Worm (Caenorhabditis elegans) whole organism, young adult: ENCODE measurements around the gene col-73.

ENCODE experiments used
- B0019.2 ChIP-seq: fragments of 200-800 bp; sonication (Bioruptor generic); conservative IDR thresholded peaks from 2 replicates; pipeline ENCODE4 v1.3.6; 2022; ENCODE audit warnings: missing genetic modification reagents, missing genetic modification characterization, missing compliant biosample characterization
- D2030.7 ChIP-seq: fragments of 200-800 bp; sonication (Bioruptor generic); IDR thresholded peaks from 2 replicates; pipeline ENCODE4 v1.3.6; 2022; ENCODE audit warnings: missing genetic modification reagents, missing genetic modification characterization, missing compliant biosample characterization
- F10E7.11 ChIP-seq: sonication (generic microtip); optimal IDR thresholded peaks from 2 replicates; lab custom pipeline; 2017; ENCODE audit warnings: mild to moderate bottlenecking, missing genetic modification characterization, moderate library complexity, missing compliant biosample characterization
- F37B4.10 ChIP-seq: fragments of 200-800 bp; sonication (Bioruptor generic); IDR thresholded peaks from 2 replicates; pipeline ENCODE4 v1.3.6; 2022; ENCODE audit warnings: missing genetic modification characterization, missing compliant biosample characterization
- F39B2.1 ChIP-seq: fragments of 200-800 bp; sonication (Bioruptor generic); IDR thresholded peaks from 2 replicates; pipeline ENCODE4 v1.3.6; 2022; ENCODE audit warnings: missing genetic modification reagents, missing genetic modification characterization, missing compliant biosample characterization
- F52B5.7 ChIP-seq: sonication (generic microtip); optimal IDR thresholded peaks from 2 replicates; lab custom pipeline; 2016; ENCODE audit warnings: mild to moderate bottlenecking, missing genetic modification characterization, missing compliant biosample characterization
- F55B11.4 ChIP-seq: sonication (generic microtip); optimal IDR thresholded peaks from 2 replicates; lab custom pipeline; 2016; ENCODE audit warnings: missing compliant biosample characterization, missing genetic modification characterization, borderline replicate concordance; ENCODE audit not compliant: insufficient read depth
- K11D2.4 ChIP-seq: fragments of 200-800 bp; sonication (Bioruptor generic); IDR thresholded peaks from 2 replicates; pipeline ENCODE4 v1.3.6; 2022; ENCODE audit warnings: missing genetic modification reagents, missing genetic modification characterization, missing compliant biosample characterization
- K12H6.12 ChIP-seq: fragments of 200-800 bp; sonication (Bioruptor generic); optimal IDR thresholded peaks from 2 replicates; lab custom pipeline; 2018; ENCODE audit warnings: mild to moderate bottlenecking, missing genetic modification characterization, missing compliant biosample characterization
- T26A5.8 ChIP-seq: sonication (generic microtip); optimal IDR thresholded peaks from 2 replicates; lab custom pipeline; 2016; ENCODE audit warnings: missing genetic modification characterization, missing compliant biosample characterization
- attf-5 ChIP-seq: fragments of 200-800 bp; sonication (Bioruptor generic); optimal IDR thresholded peaks from 2 replicates; lab custom pipeline; 2018; ENCODE audit warnings: mild to moderate bottlenecking, missing genetic modification characterization, missing compliant biosample characterization
- ceh-79 ChIP-seq: sonication (generic microtip); optimal IDR thresholded peaks from 2 replicates; lab custom pipeline; 2017; ENCODE audit warnings: mild to moderate bottlenecking, missing genetic modification characterization, missing compliant biosample characterization
- egrh-3 ChIP-seq: fragments of 200-800 bp; sonication (Bioruptor generic); IDR thresholded peaks from 2 replicates; pipeline ENCODE4 v1.3.6; 2022; ENCODE audit warnings: missing genetic modification reagents, missing genetic modification characterization, missing compliant biosample characterization
- ekl-4 ChIP-seq: fragments of 200-800 bp; sonication (Bioruptor generic); IDR thresholded peaks from 2 replicates; pipeline ENCODE4 v1.3.6; 2022; ENCODE audit warnings: missing genetic modification reagents, missing genetic modification characterization, missing compliant biosample characterization
- gei-17 ChIP-seq: fragments of 200-800 bp; sonication (Bioruptor generic); optimal IDR thresholded peaks from 2 replicates; lab custom pipeline; 2018; ENCODE audit warnings: mild to moderate bottlenecking, missing genetic modification characterization, missing compliant biosample characterization
- hlh-12 ChIP-seq: sonication (generic microtip); optimal IDR thresholded peaks from 2 replicates; lab custom pipeline; 2016; ENCODE audit warnings: missing genetic modification characterization, missing compliant biosample characterization
- hlh-26 ChIP-seq: fragments of 200-800 bp; sonication (Bioruptor generic); conservative IDR thresholded peaks from 2 replicates; pipeline ENCODE4 v1.3.6; 2022; ENCODE audit warnings: missing genetic modification reagents, missing genetic modification characterization, missing compliant biosample characterization
- let-526 ChIP-seq: fragments of 200-800 bp; sonication (Bioruptor generic); IDR thresholded peaks from 2 replicates; pipeline ENCODE4 v1.3.6; 2022; ENCODE audit warnings: missing genetic modification reagents, missing genetic modification characterization, missing compliant biosample characterization
- lin-26 ChIP-seq: fragments of 200-800 bp; sonication (Bioruptor generic); IDR thresholded peaks from 2 replicates; pipeline ENCODE4 v1.3.6; 2022; ENCODE audit warnings: missing genetic modification reagents, missing genetic modification characterization, missing compliant biosample characterization
- lin-40 ChIP-seq: sonication (generic microtip); optimal IDR thresholded peaks from 2 replicates; lab custom pipeline; 2016; ENCODE audit warnings: missing genetic modification characterization, mild to moderate bottlenecking, missing compliant biosample characterization, missing genotype, missing genetic modification reagents
- lsy-27 ChIP-seq: sonication (generic microtip); optimal IDR thresholded peaks from 2 replicates; lab custom pipeline; 2017; ENCODE audit warnings: missing genetic modification characterization, mild to moderate bottlenecking, missing compliant biosample characterization, antibody characterized with exemption, missing genotype, borderline replicate concordance; ENCODE audit not compliant: insufficient read depth
- mcd-1 ChIP-seq: fragments of 200-800 bp; sonication (Bioruptor generic); IDR thresholded peaks from 2 replicates; pipeline ENCODE4 v1.3.6; 2022; ENCODE audit warnings: missing genetic modification reagents, missing genetic modification characterization, missing compliant biosample characterization
- nhr-179 ChIP-seq: sonication (generic microtip); optimal IDR thresholded peaks from 2 replicates; lab custom pipeline; 2016; ENCODE audit warnings: mild to moderate bottlenecking, missing genetic modification characterization, missing compliant biosample characterization
- nhr-80 ChIP-seq: sonication (generic microtip); optimal IDR thresholded peaks from 2 replicates; lab custom pipeline; 2016; ENCODE audit warnings: missing genetic modification characterization, missing compliant biosample characterization
- pbrm-1 ChIP-seq: fragments of 200-800 bp; sonication (Bioruptor generic); IDR thresholded peaks from 2 replicates; pipeline ENCODE4 v1.3.6; 2022; ENCODE audit warnings: missing genetic modification reagents, missing genetic modification characterization, missing compliant biosample characterization
- snpc-4 ChIP-seq, 5 experiments: fragments of 150-350 bp in 1 of 5; sonication (generic microtip) in 4 of 5; optimal IDR thresholded peaks; 2 replicates each; lab custom pipeline; 2014 to 2018; ENCODE audit warnings: missing genetic modification characterization in 5 of 5, missing biosample characterization in 3 of 5, antibody characterized with exemption in 2 of 5, mild to moderate bottlenecking in 2 of 5, missing compliant biosample characterization in 2 of 5, missing genotype in 2 of 5, moderate library complexity in 2 of 5, missing genetic modification reagents in 1 of 5
- unc-130 ChIP-seq: sonication (generic microtip); optimal IDR thresholded peaks from 2 replicates; lab custom pipeline; 2016; ENCODE audit warnings: missing genetic modification reagents, missing genetic modification characterization, missing compliant biosample characterization
- zfh-2 ChIP-seq: fragments of 200-800 bp; sonication (Bioruptor generic); conservative IDR thresholded peaks from 2 replicates; pipeline ENCODE4 v1.3.6; 2022; ENCODE audit warnings: missing genetic modification reagents, missing genetic modification characterization, missing compliant biosample characterization
- ztf-25 ChIP-seq: fragments of 200-800 bp; sonication (Bioruptor generic); IDR thresholded peaks from 2 replicates; pipeline ENCODE4 v1.3.6; 2022; ENCODE audit warnings: missing genetic modification reagents, missing genetic modification characterization, missing compliant biosample characterization
- ztf-26 ChIP-seq: sonication (generic microtip); optimal IDR thresholded peaks from 2 replicates; lab custom pipeline; 2017; ENCODE audit warnings: missing genetic modification characterization, missing compliant biosample characterization

The col-73 gene

ce11 chrII:4879629-4880028 is 6.7 kb upstream of the col-73 start, which contains the start of gene gst-6:
Gene gst-6 (plus strand): TSS chrII:4879891.
- TF ChIP-seq ztf-25 (GFP tag; lab: Robert Waterston, UW) (no peak), unc-130 (GFP tag; lab: Kevin White, UChicago) (no peak), F37B4.10 (GFP tag; lab: Robert Waterston, UW) (no peak), nhr-80 (tag; lab: Kevin White, UChicago) (peak; percentile 29), mcd-1 (GFP tag; lab: Robert Waterston, UW) (no peak), hlh-12 (no peak)

DNA sequence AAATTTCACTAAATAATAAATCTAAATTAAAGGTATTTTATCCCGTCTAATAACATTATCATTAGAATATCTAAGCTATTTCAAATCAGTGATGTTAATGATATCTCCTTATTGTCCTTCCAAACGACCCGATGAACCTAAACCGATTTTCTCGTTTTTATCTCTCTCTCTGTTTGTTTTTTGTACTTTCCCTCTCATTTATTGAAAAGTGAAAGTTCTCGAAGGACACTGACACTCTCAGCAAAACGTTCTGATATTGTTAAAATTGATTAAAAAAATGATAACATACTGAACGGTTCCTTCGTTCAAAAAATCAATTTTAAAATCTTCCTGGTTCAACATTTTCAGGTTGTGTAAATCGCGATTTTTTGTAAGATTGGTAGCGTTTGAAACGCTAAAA is 3.2 kb upstream of the col-73 start, which contains the start of gene F11G11.13:
Gene F11G11.13, minus strand, starts transcription at position 89 of the 400 bp plus-strand sequence.
- peak; percentile 16 for TF ChIP-seq lin-40 (tag; lab: Kevin White, UChicago)
- no peak for TF ChIP-seq K12H6.12 (tag; lab: Kevin White, UChicago)

DNA sequence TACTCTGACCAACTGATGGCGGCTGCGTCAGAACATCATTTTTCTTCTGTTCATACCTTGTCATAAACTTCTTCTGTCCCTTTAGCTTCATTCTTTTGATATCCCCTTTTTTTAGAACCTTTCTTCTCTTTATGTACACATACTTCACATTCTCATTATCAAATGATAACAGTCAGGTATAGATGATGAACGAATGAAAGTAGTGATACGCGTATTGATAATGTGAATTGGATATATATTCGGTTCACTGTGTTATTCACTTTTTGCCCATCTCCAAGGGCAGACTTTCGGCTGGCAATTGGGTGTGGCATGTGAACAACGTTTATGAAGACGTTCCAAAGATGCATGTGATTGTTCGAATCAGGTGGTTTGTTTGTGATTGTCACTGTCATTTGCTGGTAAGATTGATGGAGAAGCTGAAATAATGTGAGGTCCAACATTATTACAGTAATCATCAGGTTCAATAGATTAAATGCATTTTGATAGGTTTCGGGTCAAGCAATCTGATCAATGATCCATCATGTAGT is 1.5 kb upstream of the col-73 start, which contains the start of gene F11G11.15:
Gene F11G11.15, plus strand, starts transcription at position 511 of the 527 bp plus-strand sequence.
- TF ChIP-seq ztf-26 (tag; lab: Kevin White, UChicago), result peak; percentile 39
- TF ChIP-seq gei-17 (GFP tag; lab: Kevin White, UChicago), result no peak

DNA sequence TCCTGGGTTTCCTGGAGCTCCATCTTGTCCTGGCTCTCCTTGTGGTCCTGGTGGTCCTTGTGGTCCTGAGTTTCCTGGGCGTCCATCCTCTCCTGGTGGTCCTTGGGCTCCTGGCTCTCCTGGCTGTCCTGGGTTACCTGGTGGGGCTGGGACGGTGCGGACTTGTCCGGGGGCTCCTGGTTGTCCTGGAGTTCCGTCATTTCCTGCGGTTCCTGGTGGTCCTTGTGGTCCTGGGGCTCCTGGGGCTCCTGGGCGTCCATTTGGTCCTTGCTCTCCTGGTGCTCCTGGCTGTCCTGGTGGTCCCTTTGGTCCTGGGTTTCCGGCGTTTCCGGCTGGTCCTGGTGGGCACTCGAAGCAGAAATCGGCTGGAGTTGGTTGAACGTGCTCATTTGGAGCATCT is 570 bp downstream of the col-73 start:
- 0 out of 2 replicates have a peak, but pooled peaks have one; percentile 52 for TF ChIP-seq ztf-25 (GFP tag; lab: Robert Waterston, UW)
- TF ChIP-seq egrh-3, result peak; percentile 92
- peak; percentile 86 for TF ChIP-seq zfh-2 (GFP tag; lab: Robert Waterston, UW)
- peak; percentile 37; the same call in 1 of the 2 replicates for TF ChIP-seq lin-26 (GFP tag; lab: Robert Waterston, UW)
- TF ChIP-seq, all 124 proteins: peak for 4; not testable (repeated sequence) for 120

- TF ChIP-seq lsy-27 (tag; lab: Kevin White, UChicago), result no peak
- TF ChIP-seq F10E7.11 (tag; lab: Kevin White, UChicago), result no peak
- TF ChIP-seq pbrm-1 (GFP tag; lab: Robert Waterston, UW), result no peak
- no peak for TF ChIP-seq nhr-179 (tag; lab: Kevin White, UChicago)
- no peak for TF ChIP-seq F52B5.7
- TF ChIP-seq attf-5 (GFP tag; lab: Kevin White, UChicago), result no peak
- no peak for TF ChIP-seq snpc-4 (GFP tag; optimal IDR thresholded peaks at IDR 0.05; lab: Kevin White, UChicago)
- no peak for TF ChIP-seq snpc-4 (tag; optimal IDR thresholded peaks at IDR 0.05; lab: Kevin White, UChicago)
- TF ChIP-seq mcd-1 (GFP tag; lab: Robert Waterston, UW), result no peak
- TF ChIP-seq let-526, result no peak
Observed at ce11 chrII:4871834-4872233, 1.1 kb downstream of the col-73 start.

- TF ChIP-seq ceh-79 (tag; lab: Kevin White, UChicago), result no peak
- TF ChIP-seq D2030.7 (GFP tag; lab: Robert Waterston, UW), result no peak
- TF ChIP-seq F55B11.4, result no peak
- no peak for TF ChIP-seq B0019.2
Observed at ce11 chrII:4870691-4871090, 2.2 kb downstream of the col-73 start, which contains the start of gene col-20. Gene col-20 (minus strand): TSS chrII:4870791.

DNA sequence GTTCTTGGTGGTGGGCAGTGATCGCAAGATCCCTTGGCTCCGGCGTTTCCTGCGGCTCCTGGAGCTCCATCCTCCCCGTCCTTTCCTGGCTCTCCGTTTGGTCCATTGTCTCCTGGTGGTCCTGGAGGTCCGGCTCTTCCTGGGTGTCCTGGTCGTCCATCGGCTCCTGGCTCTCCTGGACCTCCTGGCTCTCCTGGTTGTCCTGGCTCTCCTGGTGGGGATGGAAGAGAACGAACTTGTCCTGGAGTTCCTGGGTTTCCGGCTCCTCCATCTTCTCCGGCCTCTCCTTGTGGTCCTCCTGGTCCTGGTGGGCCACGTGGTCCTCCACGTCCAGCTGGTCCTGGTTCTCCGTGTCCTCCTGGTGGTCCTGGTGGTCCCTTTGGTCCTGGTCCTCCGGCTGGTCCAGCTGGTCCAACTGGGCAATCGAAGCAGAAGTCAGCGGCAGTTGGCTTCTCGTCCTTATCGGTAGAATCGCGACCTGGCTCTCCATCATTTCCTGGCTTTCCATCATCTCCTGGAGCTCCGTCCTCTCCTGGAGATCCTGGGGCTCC is 3.1 kb downstream of the col-73 start:
- TF ChIP-seq T26A5.8 (tag; lab: Kevin White, UChicago) (no peak), egrh-3 (peak; percentile 89), zfh-2 (GFP tag; lab: Robert Waterston, UW) (peak; percentile 93), ztf-26 (tag; lab: Kevin White, UChicago) (peak; percentile 1), F39B2.1 (GFP tag; lab: Robert Waterston, UW) (no peak), ekl-4 (no peak), hlh-26 (GFP tag; lab: Robert Waterston, UW) (0 out of 2 replicates have a peak, but pooled peaks have one; percentile 11), K11D2.4 (GFP tag; lab: Robert Waterston, UW) (0 out of 2 replicates have a peak, but pooled peaks have one; percentile 46), lin-26 (GFP tag; lab: Robert Waterston, UW) (0 out of 2 replicates have a peak, but pooled peaks have one; percentile 32)
